Fruit fly (Drosophila melanogaster): ENCODE measurements around the gene CG8997.
A peak's percentile ranks its signal among the peaks of the same experiment; 100 is the strongest.

The CG8997 gene

dm6 chr2L:13827557-13827956, 17.6 kb downstream of the CG8997 start, which contains the start of gene PolG1:
TSS of gene PolG1 (minus strand) at chr2L:13827772.
- no peak for TF ChIP-seq CG6689 (GFP tag; IDR thresholded peaks at IDR 0.05)
- peak; percentile 81 for TF ChIP-seq Myb (GFP tag; optimal IDR thresholded peaks at IDR 0.05)
- no peak for TF ChIP-seq bsh (GFP tag; optimal IDR thresholded peaks at IDR 0.05)
- TF ChIP-seq YL-1 (GFP tag; optimal IDR thresholded peaks at IDR 0.05), result peak; percentile 24
- no peak for TF ChIP-seq Lhr (GFP tag; optimal IDR thresholded peaks at IDR 0.05)
- no peak for TF ChIP-seq Camta (GFP tag; optimal IDR thresholded peaks at IDR 0.05)
- TF ChIP-seq CG10959 (GFP tag; IDR thresholded peaks at IDR 0.05), result no peak
- peak; percentile 31 for TF ChIP-seq E2f2 (GFP tag; IDR thresholded peaks at IDR 0.05)
- TF ChIP-seq CG13287 (GFP tag; IDR thresholded peaks at IDR 0.05; ENCODE audit: partially characterized antibody), result peak; percentile 28; the same call in 1 of the 2 replicates
- no peak for TF ChIP-seq kay (GFP tag; optimal IDR thresholded peaks at IDR 0.05)
- peak; percentile 64 for TF ChIP-seq CG9797 (GFP tag; optimal IDR thresholded peaks at IDR 0.05)
- TF ChIP-seq cad (GFP tag; optimal IDR thresholded peaks at IDR 0.05), result no peak
- TF ChIP-seq CG5953 (GFP tag; IDR thresholded peaks at IDR 0.05), result no peak
- peak; percentile 14 for TF ChIP-seq MESR4 (GFP tag; optimal IDR thresholded peaks at IDR 0.05)
- no peak for TF ChIP-seq CG12219 (GFP tag; optimal IDR thresholded peaks at IDR 0.05)
- TF ChIP-seq Blimp-1 (GFP tag; optimal IDR thresholded peaks at IDR 0.05), result no peak
- TF ChIP-seq CG34224 (GFP tag; IDR thresholded peaks at IDR 0.05; ENCODE audit: partially characterized antibody), result peak; percentile 20; the same call in 1 of the 3 replicates
- peak; percentile 28 for TF ChIP-seq BEAF-32 (GFP tag; optimal IDR thresholded peaks at IDR 0.05)
- 0 out of 2 replicates have a peak, but pooled peaks have one; percentile 8 for TF ChIP-seq amos (GFP tag; IDR thresholded peaks at IDR 0.05; ENCODE audit: partially characterized antibody)
- peak; percentile 58 for TF ChIP-seq MBD-R2 (GFP tag; IDR thresholded peaks at IDR 0.05)
- TF ChIP-seq gfzf (GFP tag; optimal IDR thresholded peaks at IDR 0.05), result peak; percentile 66
- no peak for TF ChIP-seq CG18476 (GFP tag; optimal IDR thresholded peaks at IDR 0.05)
- TF ChIP-seq org-1 (GFP tag; optimal IDR thresholded peaks at IDR 0.05), result no peak
- TF ChIP-seq pzg (GFP tag; optimal IDR thresholded peaks at IDR 0.05), result peak; percentile 29
- peak; percentile 38 for TF ChIP-seq Dp (GFP tag; optimal IDR thresholded peaks at IDR 0.05)
- TF ChIP-seq CG11085 (GFP tag; IDR thresholded peaks at IDR 0.05), result no peak
- no peak for TF ChIP-seq CG17361 (GFP tag; IDR thresholded peaks at IDR 0.05)
- no peak for TF ChIP-seq CG11456 (GFP tag; IDR thresholded peaks at IDR 0.05)
- peak; percentile 12 for TF ChIP-seq CG2116 (GFP tag; optimal IDR thresholded peaks at IDR 0.05)
- no peak for TF ChIP-seq Doc2 (GFP tag; IDR thresholded peaks at IDR 0.05)
- peak; percentile 22 for TF ChIP-seq CG4617 (GFP tag; optimal IDR thresholded peaks at IDR 0.05; ENCODE audit: borderline replicate concordance)

dm6 chr2L:13820948-13821347, 24.2 kb downstream of the CG8997 start, which contains the start of gene b:
TSS of gene b (plus strand) at chr2L:13821248.
- TF ChIP-seq sima (GFP tag; optimal IDR thresholded peaks at IDR 0.05) (no peak), dm (GFP tag; optimal IDR thresholded peaks at IDR 0.05) (no peak), CG5953 (GFP tag; IDR thresholded peaks at IDR 0.05) (no peak), CG13123 (GFP tag; optimal IDR thresholded peaks at IDR 0.05) (no peak), CG7357 (GFP tag; IDR thresholded peaks at IDR 0.05) (no peak), zf30C (GFP tag; optimal IDR thresholded peaks at IDR 0.05) (no peak), salm (tag; optimal IDR thresholded peaks at IDR 0.05) (no peak), ATbp (GFP tag; optimal IDR thresholded peaks at IDR 0.05) (no peak), Abd-B (GFP tag; optimal IDR thresholded peaks at IDR 0.05) (no peak), ind (GFP tag; optimal IDR thresholded peaks at IDR 0.05) (no peak), CG6683 (GFP tag; optimal IDR thresholded peaks at IDR 0.05) (no peak), CG18599 (GFP tag; optimal IDR thresholded peaks at IDR 0.05) (no peak), Kr (GFP tag; optimal IDR thresholded peaks at IDR 0.05) (no peak), NfI (GFP tag; optimal IDR thresholded peaks at IDR 0.05) (no peak), CG1792 (GFP tag; optimal IDR thresholded peaks at IDR 0.05) (no peak), Dll (GFP tag; IDR thresholded peaks at IDR 0.05; ENCODE audit: partially characterized antibody) (no peak)
